Worm (Caenorhabditis elegans) whole organism, mixed stage, embryonic: Measurements from ENCODE around the gene abu-13.

Experiments
- blmp-1 ChIP-seq: fragments of 150-350 bp; optimal IDR thresholded peaks from 2 replicates; lab custom pipeline; 2014; ENCODE audit warnings: missing biosample characterization, missing genetic modification characterization
- ceh-43 ChIP-seq: fragments of 200-800 bp; sonication (Bioruptor generic); optimal IDR thresholded peaks from 2 replicates; lab custom pipeline; 2018; ENCODE audit warnings: mild to moderate bottlenecking, missing genetic modification characterization, moderate library complexity, missing compliant biosample characterization
- ceh-83 ChIP-seq: fragments of 200-800 bp; sonication (Bioruptor generic); optimal IDR thresholded peaks from 2 replicates; lab custom pipeline; 2018; ENCODE audit warnings: mild to moderate bottlenecking, missing genetic modification characterization, missing compliant biosample characterization
- ces-1 ChIP-seq: fragments of 150-350 bp; optimal IDR thresholded peaks from 2 replicates; lab custom pipeline; 2014; ENCODE audit warnings: missing biosample characterization, missing genetic modification reagents, missing genetic modification characterization
- cnd-1 ChIP-seq: fragments of 200-800 bp; sonication (Bioruptor generic); optimal IDR thresholded peaks from 2 replicates; lab custom pipeline; 2018; ENCODE audit warnings: mild to moderate bottlenecking, missing genetic modification characterization, missing compliant biosample characterization
- drap-1 ChIP-seq: fragments of 200-800 bp; sonication (Bioruptor generic); optimal IDR thresholded peaks from 3 replicates; lab custom pipeline; 2018; ENCODE audit warnings: mild to moderate bottlenecking, missing genetic modification characterization, missing compliant biosample characterization
- elt-1 ChIP-seq: sonication (generic microtip); optimal IDR thresholded peaks from 2 replicates; lab custom pipeline; 2017; ENCODE audit warnings: missing genetic modification characterization, mild to moderate bottlenecking, missing compliant biosample characterization, antibody characterized with exemption, moderate library complexity, borderline replicate concordance; ENCODE audit not compliant: insufficient read depth
- elt-3 ChIP-seq: fragments of 150-350 bp; optimal IDR thresholded peaks from 2 replicates; lab custom pipeline; 2014; ENCODE audit warnings: missing biosample characterization, missing genetic modification characterization
- flh-1 ChIP-seq: fragments of 200-800 bp; sonication (Bioruptor generic); optimal IDR thresholded peaks from 2 replicates; lab custom pipeline; 2018; ENCODE audit warnings: mild to moderate bottlenecking, missing genetic modification characterization, moderate library complexity, missing compliant biosample characterization
- ham-2 ChIP-seq: fragments of 200-800 bp; sonication (Bioruptor generic); optimal IDR thresholded peaks from 2 replicates; lab custom pipeline; 2018; ENCODE audit warnings: mild to moderate bottlenecking, missing genetic modification characterization, missing compliant biosample characterization
- hlh-1 ChIP-seq: fragments of 150-350 bp; optimal IDR thresholded peaks from 2 replicates; lab custom pipeline; 2014; ENCODE audit warnings: missing biosample characterization, missing genetic modification reagents, missing genetic modification characterization
- lsy-2 ChIP-seq: fragments of 150-350 bp; optimal IDR thresholded peaks from 2 replicates; lab custom pipeline; 2014; ENCODE audit warnings: missing biosample characterization, missing genetic modification characterization
- mab-5 ChIP-seq: fragments of 150-350 bp; optimal IDR thresholded peaks from 2 replicates; lab custom pipeline; 2014; ENCODE audit warnings: missing biosample characterization, missing genetic modification characterization
- mep-1 ChIP-seq: fragments of 150-350 bp; optimal IDR thresholded peaks from 2 replicates; lab custom pipeline; 2017; ENCODE audit warnings: missing biosample characterization, missing genetic modification reagents, missing genetic modification characterization, inconsistent platforms
- mls-2 ChIP-seq: sonication (generic microtip); optimal IDR thresholded peaks from 2 replicates; lab custom pipeline; 2016; ENCODE audit warnings: mild to moderate bottlenecking, missing genetic modification characterization, moderate library complexity, missing compliant biosample characterization
- nhr-12 ChIP-seq: fragments of 150-350 bp; optimal IDR thresholded peaks from 2 replicates; lab custom pipeline; 2014; ENCODE audit warnings: missing biosample characterization, missing genetic modification characterization
- nhr-237 ChIP-seq: fragments of 150-350 bp; optimal IDR thresholded peaks from 2 replicates; lab custom pipeline; 2014; ENCODE audit warnings: missing biosample characterization, missing genetic modification characterization
- nhr-28 ChIP-seq: fragments of 150-350 bp; optimal IDR thresholded peaks from 2 replicates; lab custom pipeline; 2014; ENCODE audit warnings: missing biosample characterization, missing genetic modification characterization
- nhr-76 ChIP-seq: sonication (generic microtip); optimal IDR thresholded peaks from 2 replicates; lab custom pipeline; 2017; ENCODE audit warnings: missing biosample characterization, missing genetic modification characterization
- pha-4 ChIP-seq: fragments of 150-350 bp; optimal IDR thresholded peaks from 2 replicates; lab custom pipeline; 2018; ENCODE audit warnings: missing biosample characterization, missing genetic modification reagents, missing genetic modification characterization
- sem-2 ChIP-seq: fragments of 200-800 bp; sonication (Bioruptor generic); optimal IDR thresholded peaks from 2 replicates; lab custom pipeline; 2018; ENCODE audit warnings: mild to moderate bottlenecking, missing genetic modification characterization, missing compliant biosample characterization
- tbx-8 ChIP-seq: fragments of 200-800 bp; sonication (Bioruptor generic); optimal IDR thresholded peaks from 2 replicates; lab custom pipeline; 2018; ENCODE audit warnings: mild to moderate bottlenecking, missing genetic modification characterization, moderate library complexity, missing compliant biosample characterization
- unc-120 ChIP-seq: sonication (generic microtip); optimal IDR thresholded peaks from 2 replicates; lab custom pipeline; 2017; ENCODE audit warnings: missing genetic modification characterization, missing compliant biosample characterization; ENCODE audit not compliant: poor library complexity, severe bottlenecking
- unc-62 ChIP-seq: fragments of 150-350 bp; optimal IDR thresholded peaks from 2 replicates; lab custom pipeline; 2014; ENCODE audit warnings: missing biosample characterization, missing genetic modification reagents, missing genetic modification characterization
- zip-8 ChIP-seq: fragments of 150-350 bp; optimal IDR thresholded peaks from 2 replicates; lab custom pipeline; 2014; ENCODE audit warnings: missing biosample characterization, missing genetic modification characterization
- ztf-11 ChIP-seq: fragments of 150-350 bp; optimal IDR thresholded peaks from 2 replicates; lab custom pipeline; 2014; ENCODE audit warnings: missing biosample characterization, missing genetic modification characterization

Gene abu-13

DNA sequence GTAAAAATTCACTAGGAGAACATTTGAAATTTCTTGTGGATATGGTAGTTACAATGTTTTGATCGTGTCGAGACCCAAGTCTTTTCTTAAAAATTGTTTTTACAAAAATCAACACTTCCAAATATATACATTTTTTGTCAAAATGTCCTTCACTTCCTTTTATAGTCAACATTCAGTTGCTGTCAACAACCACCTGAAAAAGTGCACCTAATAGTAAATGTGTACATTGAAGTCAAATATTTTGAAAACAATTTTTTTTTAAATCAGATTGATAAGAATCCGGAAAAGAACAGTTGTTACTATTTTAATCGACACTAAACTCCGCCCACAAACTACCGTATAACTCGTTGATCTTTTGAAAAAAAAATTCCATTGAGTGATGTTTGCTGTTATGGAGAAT, 50.0 kb downstream of the abu-13 start:
- TF ChIP-seq pha-4: no peak
- TF ChIP-seq sem-2 (GFP tag; lab: Kevin White, UChicago): no peak
- TF ChIP-seq ham-2 (GFP tag; lab: Kevin White, UChicago): no peak
- no peak for TF ChIP-seq zip-8
- TF ChIP-seq elt-1 (tag; lab: Kevin White, UChicago): no peak
- no peak for TF ChIP-seq nhr-28
- TF ChIP-seq blmp-1 (tag; lab: Kevin White, UChicago): no peak
- no peak for TF ChIP-seq nhr-12 (tag; lab: Kevin White, UChicago)
- no peak for TF ChIP-seq lsy-2 (tag; lab: Kevin White, UChicago)
- TF ChIP-seq tbx-8 (GFP tag; lab: Kevin White, UChicago): no peak

DNA sequence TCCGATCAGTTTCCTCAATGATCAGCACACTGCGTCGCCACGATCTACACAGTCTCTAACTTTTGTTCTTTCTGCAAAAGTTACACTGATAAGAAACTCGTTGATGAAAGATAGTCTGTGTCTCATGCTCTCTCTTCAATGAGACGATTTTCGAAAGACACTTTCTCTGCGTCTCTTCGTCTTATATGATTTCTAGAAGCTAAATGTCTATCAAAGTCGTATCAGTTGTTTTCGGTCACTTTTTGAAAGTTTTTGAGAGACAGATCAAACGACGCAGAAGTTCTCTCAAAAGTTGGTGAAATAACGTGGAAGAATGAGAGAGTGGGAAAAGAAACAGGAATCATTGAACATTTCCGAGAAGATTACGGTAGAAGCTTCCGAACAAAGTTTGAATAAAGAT, 50.5 kb downstream of the abu-13 start:
- no peak for TF ChIP-seq blmp-1 (tag; lab: Kevin White, UChicago)
- no peak for TF ChIP-seq ceh-83 (GFP tag; lab: Kevin White, UChicago)
- no peak for TF ChIP-seq mls-2 (tag; lab: Kevin White, UChicago)
- peak; percentile 15 for TF ChIP-seq mep-1
- no peak for TF ChIP-seq unc-120
- TF ChIP-seq drap-1 (GFP tag; lab: Kevin White, UChicago): no peak
- peak; percentile 36 for TF ChIP-seq hlh-1
- TF ChIP-seq cnd-1 (tag; lab: Kevin White, UChicago): no peak
- TF ChIP-seq elt-3 (tag; lab: Kevin White, UChicago): no peak
- no peak for TF ChIP-seq ces-1 (GFP tag; lab: Kevin White, UChicago)
- no peak for TF ChIP-seq ham-2 (GFP tag; lab: Kevin White, UChicago)
- TF ChIP-seq mab-5 (tag; lab: Kevin White, UChicago): no peak
- no peak for TF ChIP-seq nhr-237 (tag; lab: Kevin White, UChicago)
- no peak for TF ChIP-seq ztf-11 (tag; lab: Kevin White, UChicago)
- TF ChIP-seq elt-1 (tag; lab: Kevin White, UChicago): no peak
- TF ChIP-seq ceh-43: no peak
- TF ChIP-seq unc-62 (GFP tag; lab: Kevin White, UChicago): peak; percentile 68
- TF ChIP-seq nhr-76: no peak
- no peak for TF ChIP-seq sem-2 (GFP tag; lab: Kevin White, UChicago)
- TF ChIP-seq flh-1: no peak
- no peak for TF ChIP-seq tbx-8 (GFP tag; lab: Kevin White, UChicago)
